Fruit fly (Drosophila melanogaster) whole organism, embryonic: ENCODE data around the gene CG31344.
A peak's percentile ranks its signal among the peaks of the same experiment; 100 is the strongest.

ENCODE experiments used
- Bdp1 ChIP-seq: fragments of 200-800 bp; sonication (Bioruptor generic); optimal IDR thresholded peaks from 3 replicates; lab custom pipeline; 2016; ENCODE audit warnings: missing biosample characterization, missing genetic modification characterization
- Bteb2 ChIP-seq: fragments of 200-800 bp; sonication (Bioruptor generic); optimal IDR thresholded peaks from 2 replicates; lab custom pipeline; 2016; ENCODE audit warnings: missing biosample characterization, missing genetic modification characterization
- CG1024 ChIP-seq: fragments of 200-800 bp; sonication (Bioruptor generic); IDR thresholded peaks from 2 replicates; pipeline ENCODE4 v1.3.6; 2022; ENCODE audit warnings: missing biosample characterization, missing genetic modification characterization
- CG10267 ChIP-seq: fragments of 200-800 bp; sonication (Bioruptor generic); optimal IDR thresholded peaks from 2 replicates; lab custom pipeline; 2018; ENCODE audit warnings: missing biosample characterization, mild to moderate bottlenecking, missing genetic modification characterization, moderate library complexity
- CG10321 ChIP-seq: fragments of 200-800 bp; sonication (Bioruptor generic); IDR thresholded peaks from 2 replicates; pipeline ENCODE4 v1.3.6; 2022; ENCODE audit warnings: missing biosample characterization, missing genetic modification characterization
- CG10431 ChIP-seq: fragments of 200-800 bp; sonication (Bioruptor generic); optimal IDR thresholded peaks from 3 replicates; lab custom pipeline; 2018; ENCODE audit warnings: missing biosample characterization, mild to moderate bottlenecking, missing genetic modification characterization
- CG10462 ChIP-seq: fragments of 200-800 bp; sonication (Bioruptor generic); optimal IDR thresholded peaks from 2 replicates; lab custom pipeline; 2016; ENCODE audit warnings: missing biosample characterization, missing genetic modification characterization
- CG11085 ChIP-seq: fragments of 200-800 bp; sonication (Bioruptor generic); IDR thresholded peaks from 2 replicates; pipeline ENCODE4 v1.3.6; 2022; ENCODE audit warnings: missing biosample characterization, missing genetic modification characterization
- CG1233 ChIP-seq: fragments of 200-800 bp; sonication (Bioruptor generic); optimal IDR thresholded peaks from 4 replicates; lab custom pipeline; 2018; ENCODE audit warnings: missing biosample characterization, mild to moderate bottlenecking, missing genetic modification characterization
- CG13894 ChIP-seq: fragments of 200-800 bp; sonication (Bioruptor generic); optimal IDR thresholded peaks from 3 replicates; lab custom pipeline; 2018; ENCODE audit warnings: missing biosample characterization, mild to moderate bottlenecking, missing genetic modification characterization, moderate library complexity
- CG14441 ChIP-seq: fragments of 200-800 bp; sonication (Bioruptor generic); IDR thresholded peaks from 2 replicates; pipeline ENCODE4 v1.3.6; 2022; ENCODE audit warnings: missing biosample characterization, missing genetic modification characterization
- CG15269 ChIP-seq: fragments of 200-800 bp; sonication (Bioruptor generic); optimal IDR thresholded peaks from 2 replicates; lab custom pipeline; 2018; ENCODE audit warnings: missing biosample characterization, mild to moderate bottlenecking, missing genetic modification characterization, moderate library complexity
- CG1792 ChIP-seq: fragments of 200-800 bp; sonication (Bioruptor generic); optimal IDR thresholded peaks from 2 replicates; lab custom pipeline; 2016; ENCODE audit warnings: missing biosample characterization, missing genetic modification characterization
- CG2116 ChIP-seq: fragments of 200-800 bp; sonication (Bioruptor generic); optimal IDR thresholded peaks from 3 replicates; lab custom pipeline; 2018; ENCODE audit warnings: missing biosample characterization, mild to moderate bottlenecking, missing genetic modification characterization
- CG2120 ChIP-seq: fragments of 200-800 bp; sonication (Bioruptor generic); optimal IDR thresholded peaks from 3 replicates; lab custom pipeline; 2016; ENCODE audit warnings: missing biosample characterization, missing genetic modification characterization
- CG2199 ChIP-seq: fragments of 200-800 bp; sonication (Bioruptor generic); IDR thresholded peaks from 3 replicates; pipeline ENCODE4 v1.3.6; 2022; ENCODE audit warnings: missing biosample characterization, missing genetic modification characterization
- CG30020 ChIP-seq: fragments of 200-800 bp; optimal IDR thresholded peaks from 2 replicates; lab custom pipeline; 2019; ENCODE audit warnings: missing biosample characterization, mild to moderate bottlenecking, missing genetic modification characterization, moderate library complexity
- CG43689 ChIP-seq: fragments of 200-800 bp; sonication (Bioruptor generic); IDR thresholded peaks from 2 replicates; pipeline ENCODE4 v1.3.6; 2022; ENCODE audit warnings: missing biosample characterization, missing genetic modification characterization
- CG4730 ChIP-seq: fragments of 200-800 bp; sonication (Bioruptor generic); IDR thresholded peaks from 2 replicates; pipeline ENCODE4 v1.3.6; 2022; ENCODE audit warnings: missing biosample characterization, missing genetic modification characterization
- CG5180 ChIP-seq: fragments of 200-800 bp; sonication (Bioruptor generic); optimal IDR thresholded peaks from 3 replicates; lab custom pipeline; 2017; ENCODE audit warnings: missing biosample characterization, missing genetic modification characterization, mild to moderate bottlenecking, moderate library complexity, missing genetic modification reagents
- CG7928 ChIP-seq: fragments of 200-800 bp; sonication (Bioruptor generic); optimal IDR thresholded peaks from 2 replicates; lab custom pipeline; 2017; ENCODE audit warnings: missing biosample characterization, mild to moderate bottlenecking, missing genetic modification characterization
- CG8388 ChIP-seq: fragments of 200-800 bp; sonication (Bioruptor generic); optimal IDR thresholded peaks from 2 replicates; lab custom pipeline; 2019; ENCODE audit warnings: missing biosample characterization, mild to moderate bottlenecking, missing genetic modification characterization, moderate library complexity
- CG9215 ChIP-seq: fragments of 200-800 bp; sonication (Bioruptor generic); IDR thresholded peaks from 2 replicates; pipeline ENCODE4 v1.3.6; 2022; ENCODE audit warnings: missing biosample characterization, missing genetic modification characterization
- CkIIα-i1 ChIP-seq: fragments of 200-800 bp; sonication (Bioruptor generic); IDR thresholded peaks from 2 replicates; pipeline ENCODE4 v1.3.6; 2022; ENCODE audit warnings: missing biosample characterization, missing genetic modification characterization
- CoRest ChIP-seq: fragments of 200-800 bp; sonication (Bioruptor generic); optimal IDR thresholded peaks from 3 replicates; lab custom pipeline; 2018; ENCODE audit warnings: missing biosample characterization, mild to moderate bottlenecking, missing genetic modification characterization, moderate library complexity
- Deaf1 ChIP-seq: fragments of 200-800 bp; optimal IDR thresholded peaks from 3 replicates; lab custom pipeline; 2019; ENCODE audit warnings: missing biosample characterization, mild to moderate bottlenecking, missing genetic modification characterization, moderate library complexity
- Gsc ChIP-seq: fragments of 200-800 bp; sonication (Bioruptor generic); IDR thresholded peaks from 2 replicates; pipeline ENCODE4 v1.3.6; 2022; ENCODE audit warnings: missing biosample characterization, missing genetic modification characterization
- Hsf ChIP-seq: fragments of 200-800 bp; sonication (Bioruptor generic); optimal IDR thresholded peaks from 3 replicates; lab custom pipeline; 2016; ENCODE audit warnings: missing biosample characterization, missing genetic modification characterization
- Lhr ChIP-seq: fragments of 200-800 bp; sonication (Bioruptor generic); optimal IDR thresholded peaks from 3 replicates; lab custom pipeline; 2017; ENCODE audit warnings: mild to moderate bottlenecking, missing biosample characterization, missing genetic modification reagents, missing genetic modification characterization
- Lim3 ChIP-seq: fragments of 200-800 bp; sonication (Bioruptor generic); IDR thresholded peaks from 2 replicates; pipeline ENCODE4 v1.3.6; 2022; ENCODE audit warnings: missing biosample characterization, missing genetic modification characterization
- MESR4 ChIP-seq: fragments of 200-800 bp; sonication (Bioruptor generic); optimal IDR thresholded peaks from 2 replicates; lab custom pipeline; 2018; ENCODE audit warnings: missing biosample characterization, mild to moderate bottlenecking, missing genetic modification characterization, moderate library complexity
- Mad ChIP-seq: fragments of 200-800 bp; sonication (Bioruptor generic); optimal IDR thresholded peaks from 2 replicates; lab custom pipeline; 2016; ENCODE audit warnings: missing biosample characterization, missing genetic modification characterization
- Myb ChIP-seq: fragments of 200-800 bp; sonication (Bioruptor generic); optimal IDR thresholded peaks from 2 replicates; lab custom pipeline; 2016; ENCODE audit warnings: missing biosample characterization, missing genetic modification characterization
- Ptx1 ChIP-seq: fragments of 200-800 bp; sonication (Bioruptor generic); IDR thresholded peaks from 2 replicates; pipeline ENCODE4 v1.3.6; 2022; ENCODE audit warnings: missing biosample characterization, missing genetic modification characterization
- Rx ChIP-seq: fragments of 200-800 bp; sonication (Bioruptor generic); IDR thresholded peaks from 2 replicates; pipeline ENCODE4 v1.3.6; 2022; ENCODE audit warnings: missing biosample characterization, missing genetic modification characterization
- Sry-δ ChIP-seq: fragments of 200-800 bp; sonication (Bioruptor generic); optimal IDR thresholded peaks from 2 replicates; lab custom pipeline; 2016; ENCODE audit warnings: missing biosample characterization, missing genetic modification characterization
- az2 ChIP-seq: fragments of 200-800 bp; sonication (Bioruptor generic); optimal IDR thresholded peaks from 3 replicates; lab custom pipeline; 2016; ENCODE audit warnings: missing biosample characterization, missing genetic modification characterization
- bcd ChIP-seq: fragments of 200-800 bp; sonication (Bioruptor generic); optimal IDR thresholded peaks from 2 replicates; lab custom pipeline; 2017; ENCODE audit warnings: missing biosample characterization, mild to moderate bottlenecking, missing genetic modification characterization
- bsh ChIP-seq, 2 experiments: fragments of 200-800 bp; sonication (Bioruptor generic); optimal IDR thresholded peaks; 2 replicates each; lab custom pipeline; 2017 to 2018; ENCODE audit warnings: mild to moderate bottlenecking in 2 of 2, missing biosample characterization in 2 of 2, missing genetic modification characterization in 2 of 2, moderate library complexity in 1 of 2
- cad ChIP-seq: fragments of >200 bp; optimal IDR thresholded peaks from 2 replicates; lab custom pipeline; 2017; ENCODE audit warnings: missing biosample characterization, missing genetic modification characterization
- chinmo ChIP-seq: fragments of 200-800 bp; sonication (Bioruptor generic); IDR thresholded peaks from 4 replicates; pipeline ENCODE4 v1.3.6; 2022; ENCODE audit warnings: missing biosample characterization, missing genetic modification characterization; ENCODE audit not compliant: partially characterized antibody
- crp ChIP-seq, 2 experiments: fragments of 200-800 bp; sonication (Bioruptor generic); optimal IDR thresholded peaks; 2 replicates in 1 of 2; 3 replicates in 1 of 2; lab custom pipeline; 2017; ENCODE audit warnings: missing biosample characterization in 2 of 2, missing genetic modification characterization in 2 of 2, mild to moderate bottlenecking in 1 of 2, moderate library complexity in 1 of 2
- esg ChIP-seq: fragments of 200-800 bp; sonication (Bioruptor generic); conservative IDR thresholded peaks from 2 replicates; pipeline ENCODE4 v1.3.6; 2022; ENCODE audit warnings: missing biosample characterization, missing genetic modification characterization
- exex ChIP-seq: fragments of 200-800 bp; sonication (Bioruptor generic); optimal IDR thresholded peaks from 4 replicates; lab custom pipeline; 2018; ENCODE audit warnings: missing biosample characterization, mild to moderate bottlenecking, missing genetic modification characterization, moderate library complexity
- fru ChIP-seq: fragments of >200 bp; optimal IDR thresholded peaks from 2 replicates; lab custom pipeline; 2017
- gro ChIP-seq: fragments of 200-800 bp; sonication (Bioruptor generic); optimal IDR thresholded peaks from 2 replicates; lab custom pipeline; 2016; ENCODE audit warnings: missing biosample characterization, missing genetic modification characterization
- kah ChIP-seq: fragments of 200-800 bp; sonication (Bioruptor generic); optimal IDR thresholded peaks from 2 replicates; lab custom pipeline; 2018; ENCODE audit warnings: missing biosample characterization, mild to moderate bottlenecking, missing genetic modification characterization
- lmd ChIP-seq: fragments of 200-800 bp; sonication (Bioruptor generic); IDR thresholded peaks from 2 replicates; pipeline ENCODE4 v1.3.6; 2022; ENCODE audit warnings: missing biosample characterization, missing genetic modification characterization
- luna ChIP-seq: fragments of 200-800 bp; sonication (Bioruptor generic); optimal IDR thresholded peaks from 2 replicates; lab custom pipeline; 2016; ENCODE audit warnings: missing biosample characterization, missing genetic modification characterization
- pita ChIP-seq: fragments of 200-800 bp; sonication (Bioruptor generic); optimal IDR thresholded peaks from 2 replicates; lab custom pipeline; 2017; ENCODE audit warnings: missing biosample characterization, mild to moderate bottlenecking, missing genetic modification characterization
- repo ChIP-seq: fragments of 200-800 bp; sonication (Bioruptor generic); optimal IDR thresholded peaks from 2 replicates; lab custom pipeline; 2016; ENCODE audit warnings: missing biosample characterization, missing genetic modification characterization
- so ChIP-seq: fragments of 200-800 bp; sonication (Bioruptor generic); IDR thresholded peaks from 3 replicates; pipeline ENCODE4 v1.3.6; 2022; ENCODE audit warnings: missing biosample characterization, missing genetic modification characterization
- trem ChIP-seq: fragments of 200-800 bp; optimal IDR thresholded peaks from 3 replicates; lab custom pipeline; 2019; ENCODE audit warnings: missing biosample characterization, mild to moderate bottlenecking, missing genetic modification characterization, moderate library complexity

Gene CG31344

dm6 chr3R:15249735-15250134 lies 24.6 kb upstream of the CG31344 start, which contains the start of gene CG42404 (continued):
- TF ChIP-seq CG2116 (GFP tag; lab: Kevin White, UChicago) (peak; percentile 15), Gsc (GFP tag; lab: Robert Waterston, UW) (no peak), CG4730 (GFP tag; lab: Robert Waterston, UW) (no peak), CG8388 (GFP tag; lab: Kevin White, UChicago) (peak; percentile 16), CG1792 (no peak), CG15269 (no peak), Lhr (GFP tag; lab: Kevin White, UChicago) (peak; percentile 4), repo (GFP tag; lab: Kevin White, UChicago) (no peak), Rx (GFP tag; lab: Robert Waterston, UW) (no peak), CkIIα-i1 (GFP tag; lab: Robert Waterston, UW) (no peak), cad (GFP tag; lab: Kevin White, UChicago) (no peak), CG11085 (GFP tag; lab: Robert Waterston, UW) (no peak), CG10462 (GFP tag; lab: Kevin White, UChicago) (peak; percentile 68), CG14441 (no peak), bcd (GFP tag; lab: Kevin White, UChicago) (no peak), Hsf (GFP tag; lab: Kevin White, UChicago) (no peak), Myb (peak; percentile 95), CG7928 (GFP tag; lab: Kevin White, UChicago) (peak; percentile 92), CG10431 (GFP tag; lab: Kevin White, UChicago) (no peak), CG43689 (GFP tag; lab: Robert Waterston, UW) (no peak), CG10321 (no peak), so (GFP tag; lab: Robert Waterston, UW) (no peak), CG1024 (no peak), Bdp1 (no peak), Sry-δ (GFP tag; lab: Kevin White, UChicago) (no peak), exex (tag; lab: Kevin White, UChicago) (no peak), chinmo (GFP tag; lab: Robert Waterston, UW) (no peak), Bteb2 (GFP tag; lab: Kevin White, UChicago) (no peak), CG30020 (tag; lab: Kevin White, UChicago) (no peak), gro (GFP tag; lab: Kevin White, UChicago) (no peak), CG1233 (GFP tag; lab: Kevin White, UChicago) (no peak), Mad (GFP tag; lab: Kevin White, UChicago) (no peak), lmd (no peak), CoRest (tag; lab: Kevin White, UChicago) (peak; percentile 22), kah (no peak), pita (GFP tag; lab: Kevin White, UChicago) (no peak), trem (peak; percentile 17), CG2199 (GFP tag; lab: Robert Waterston, UW) (no peak), fru (lab: Kevin White, UChicago) (no peak), CG10267 (tag; lab: Kevin White, UChicago) (peak; percentile 5), luna (GFP tag; lab: Kevin White, UChicago) (no peak), Ptx1 (no peak), CG9215 (GFP tag; lab: Robert Waterston, UW) (no peak), Deaf1 (tag; lab: Kevin White, UChicago) (peak; percentile 86), CG2120 (GFP tag; lab: Kevin White, UChicago) (no peak), crp (GFP tag; optimal IDR thresholded peaks at IDR 0.05; lab: Kevin White, UChicago) (no peak), az2 (no peak), Lim3 (GFP tag; lab: Robert Waterston, UW) (no peak), esg (no peak), MESR4 (GFP tag; lab: Kevin White, UChicago) (peak; percentile 7), bsh (GFP tag; optimal IDR thresholded peaks at IDR 0.05; lab: Kevin White, UChicago) (no peak), CG13894 (tag; lab: Kevin White, UChicago) (no peak), CG5180 (GFP tag; lab: Kevin White, UChicago) (peak; percentile 77)
